Worm (Caenorhabditis elegans): ENCODE measurements around the gene nhr-95.

Gene nhr-95

ce11 chrV:19049140-19050092, 33.0 kb downstream of the nhr-95 start:
- no peak for TF ChIP-seq ref-2 (tag; optimal IDR thresholded peaks at IDR 0.05)
- TF ChIP-seq ceh-48 (tag; optimal IDR thresholded peaks at IDR 0.05), result no peak
- no peak for TF ChIP-seq unc-55 (GFP tag; optimal IDR thresholded peaks at IDR 0.05)
- no peak for TF ChIP-seq pha-2 (tag; optimal IDR thresholded peaks at IDR 0.05)
- TF ChIP-seq elt-2 (tag; optimal IDR thresholded peaks at IDR 0.05), result no peak

ce11 chrV:19047442-19047841, 35.0 kb downstream of the nhr-95 start:
- no peak for TF ChIP-seq T23F11.4 (GFP tag; optimal IDR thresholded peaks at IDR 0.05)
- TF ChIP-seq odd-2 (tag; optimal IDR thresholded peaks at IDR 0.05), result no peak
- TF ChIP-seq mec-3 (tag; optimal IDR thresholded peaks at IDR 0.05; ENCODE audit: borderline replicate concordance), result no peak
- no peak for TF ChIP-seq ceh-2 (tag; optimal IDR thresholded peaks at IDR 0.05)
- no peak for TF ChIP-seq hlh-30 (tag; optimal IDR thresholded peaks at IDR 0.05; ENCODE audit: insufficient read depth)
- no peak for TF ChIP-seq ahr-1 (tag; optimal IDR thresholded peaks at IDR 0.05)
- TF ChIP-seq ceh-24 (tag; optimal IDR thresholded peaks at IDR 0.05), result no peak
- no peak for TF ChIP-seq syd-9 (tag; optimal IDR thresholded peaks at IDR 0.05)
- TF ChIP-seq ama-1 (optimal IDR thresholded peaks at IDR 0.05), result no peak

ce11 chrV:19044753-19045152, 37.7 kb downstream of the nhr-95 start, which contains the start of gene asp-15:
TSS of gene asp-15 (minus strand) at chrV:19044853.
- TF ChIP-seq tbx-7 (tag; optimal IDR thresholded peaks at IDR 0.05) (no peak), elt-2 (tag; optimal IDR thresholded peaks at IDR 0.05) (no peak), Y22D7AL.16 (tag; optimal IDR thresholded peaks at IDR 0.05) (no peak), pat-9 (tag; optimal IDR thresholded peaks at IDR 0.05) (no peak), lin-11 (tag; optimal IDR thresholded peaks at IDR 0.05) (no peak), odd-2 (tag; optimal IDR thresholded peaks at IDR 0.05) (no peak), ceh-19 (GFP tag; optimal IDR thresholded peaks at IDR 0.05) (no peak), pha-2 (tag; optimal IDR thresholded peaks at IDR 0.05) (no peak), ets-4 (tag; optimal IDR thresholded peaks at IDR 0.05) (no peak), ceh-2 (tag; optimal IDR thresholded peaks at IDR 0.05) (no peak), che-1 (tag; optimal IDR thresholded peaks at IDR 0.05) (no peak), ceh-22 (tag; optimal IDR thresholded peaks at IDR 0.05) (no peak), rnt-1 (tag; optimal IDR thresholded peaks at IDR 0.05) (no peak), pag-3 (tag; optimal IDR thresholded peaks at IDR 0.05; ENCODE audit: borderline replicate concordance) (no peak), ttx-3 (tag; optimal IDR thresholded peaks at IDR 0.05) (no peak), nhr-11 (tag; optimal IDR thresholded peaks at IDR 0.05) (no peak), zip-5 (tag; optimal IDR thresholded peaks at IDR 0.05) (no peak)

- TF ChIP-seq ceh-2 (tag; optimal IDR thresholded peaks at IDR 0.05), result no peak
- TF ChIP-seq elt-4 (tag; optimal IDR thresholded peaks at IDR 0.05), result peak; percentile 18
These were observed 40.2 kb downstream of the nhr-95 start, which contains the start of gene asp-16 for ce11 chrV:19042256-19042655. TSS of gene asp-16 (minus strand) at chrV:19042605.

- TF ChIP-seq odd-2 (tag; optimal IDR thresholded peaks at IDR 0.05) (no peak), syd-9 (tag; optimal IDR thresholded peaks at IDR 0.05) (no peak), ceh-2 (tag; optimal IDR thresholded peaks at IDR 0.05) (no peak), hlh-6 (tag; optimal IDR thresholded peaks at IDR 0.05) (no peak), pax-1 (tag; optimal IDR thresholded peaks at IDR 0.05) (no peak), ceh-18 (tag; optimal IDR thresholded peaks at IDR 0.05) (no peak), pha-4 (tag; optimal IDR thresholded peaks at IDR 0.05) (no peak), ceh-24 (tag; optimal IDR thresholded peaks at IDR 0.05) (no peak), zip-5 (tag; optimal IDR thresholded peaks at IDR 0.05) (no peak), ama-1 (optimal IDR thresholded peaks at IDR 0.05) (no peak), ztf-16 (tag; optimal IDR thresholded peaks at IDR 0.05) (no peak)
These were observed 45.2 kb downstream of the nhr-95 start, which contains the start of gene asp-17 for ce11 chrV:19037222-19037621. TSS of gene asp-17 (minus strand) at chrV:19037322.

All from whole organism, late embryonic.